Worm (Caenorhabditis elegans): ENCODE results near the gene rol-6.

DNA sequence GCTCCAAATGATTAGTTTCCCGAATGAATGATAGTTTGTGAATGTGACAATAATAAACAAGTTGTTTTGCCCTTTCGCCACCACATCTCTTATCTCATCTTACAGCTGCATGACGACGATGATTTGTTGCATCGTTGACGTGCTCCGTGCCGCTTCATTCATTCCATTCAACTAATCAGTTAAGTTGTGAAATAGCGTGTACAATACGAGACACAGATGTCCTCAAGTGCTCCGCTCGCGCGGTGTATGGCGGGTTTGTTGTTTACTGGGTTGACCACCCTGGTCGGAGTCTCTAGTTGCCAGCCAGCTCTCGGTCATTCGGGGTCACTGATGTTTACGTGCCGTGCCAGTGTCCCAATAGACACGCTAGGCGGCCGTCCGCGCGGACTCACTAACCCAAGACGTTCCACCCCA lies 15.1 kb downstream of the rol-6 start:
- TF ChIP-seq lin-13 (GFP tag; optimal IDR thresholded peaks at IDR 0.05) (no peak), nhr-77 (tag; optimal IDR thresholded peaks at IDR 0.05) (no peak), unc-39 (tag; optimal IDR thresholded peaks at IDR 0.05) (no peak), ZK546.5 (tag; optimal IDR thresholded peaks at IDR 0.05) (no peak), aly-2 (tag; optimal IDR thresholded peaks at IDR 0.05) (no peak), R02D3.7 (tag; optimal IDR thresholded peaks at IDR 0.05) (no peak), snpc-4 (tag; optimal IDR thresholded peaks at IDR 0.05) (no peak), ceh-16 (tag; optimal IDR thresholded peaks at IDR 0.05) (no peak), nhr-25 (tag; optimal IDR thresholded peaks at IDR 0.05) (no peak), elt-1 (tag; optimal IDR thresholded peaks at IDR 0.05) (no peak), nhr-23 (tag; optimal IDR thresholded peaks at IDR 0.05) (no peak)

All from whole organism, L2 larva.